1 fruit fly cellular context compared by ENCODE assay signal in the genomic region with DNA sequence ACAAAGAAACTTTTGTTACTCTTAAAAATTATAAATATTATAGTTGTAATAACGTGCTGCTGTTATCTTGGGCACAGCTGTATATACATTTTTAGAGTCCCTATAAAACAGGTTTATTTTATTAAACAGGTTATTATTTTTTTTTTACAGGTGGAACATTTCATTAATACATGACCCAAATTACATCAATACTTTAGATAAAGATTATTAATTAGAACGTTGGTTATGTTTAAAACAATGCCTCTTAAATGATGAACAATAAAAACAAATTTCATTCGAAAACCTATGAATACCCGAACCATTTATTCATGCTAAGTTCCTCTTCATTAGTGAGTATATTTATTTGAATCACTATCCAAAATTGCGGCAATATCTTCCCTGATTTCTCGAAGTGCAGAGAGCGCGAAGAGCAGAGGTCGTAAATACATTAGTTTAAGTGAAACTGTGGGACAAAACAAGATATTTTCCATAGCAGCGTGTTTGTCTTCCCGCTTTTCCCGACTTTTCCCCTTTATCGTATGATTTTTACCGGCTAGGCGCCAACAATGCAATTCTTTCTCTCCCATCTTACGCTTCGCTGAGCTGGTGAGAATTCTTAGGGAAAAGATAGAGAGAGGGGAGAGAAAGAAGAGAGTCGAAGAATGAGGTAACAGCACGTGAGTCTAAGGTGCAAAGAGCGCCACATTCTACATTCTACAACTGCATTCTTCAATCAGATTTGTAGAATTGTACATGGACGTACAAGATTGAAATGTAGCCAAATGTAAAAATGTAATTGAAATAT.
TF ChIP-seq lines count a peak whose summit lies in the region.

No protein-coding gene starts in this region.

TF ChIP-seq in whole organism, embryonic, 481 proteins besides CTCF, POLR2A, EP300 and RAD21 (continued from another document and continues in another):
- TF ChIP-seq CG9797 (GFP tag; optimal IDR thresholded peaks at IDR 0.05; lab: Kevin White, UChicago): no peak
- no peak for TF ChIP-seq CG8281 (tag; optimal IDR thresholded peaks at IDR 0.05; lab: Kevin White, UChicago)
- no peak for TF ChIP-seq sna (GFP tag; IDR thresholded peaks at IDR 0.05; lab: Robert Waterston, UW; ENCODE audit: partially characterized antibody)
- TF ChIP-seq sc (optimal IDR thresholded peaks at IDR 0.05; lab: Kevin White, UChicago): no peak
- TF ChIP-seq sc (GFP tag; optimal IDR thresholded peaks at IDR 0.05; lab: Kevin White, UChicago): no peak
- TF ChIP-seq zf30C (GFP tag; optimal IDR thresholded peaks at IDR 0.05; lab: Kevin White, UChicago): peak; percentile 56
- peak; percentile 65 for TF ChIP-seq CG9437 (GFP tag; optimal IDR thresholded peaks at IDR 0.05; lab: Kevin White, UChicago)
- no peak for TF ChIP-seq CG7745 (tag; optimal IDR thresholded peaks at IDR 0.05; lab: Kevin White, UChicago)
- TF ChIP-seq nerfin-1 (tag; optimal IDR thresholded peaks at IDR 0.05; lab: Kevin White, UChicago): peak; percentile 4
- TF ChIP-seq Ptx1 (GFP tag; IDR thresholded peaks at IDR 0.05; lab: Robert Waterston, UW): peak; percentile 54; the same call in 1 of the 2 replicates
- TF ChIP-seq CG14965 (GFP tag; optimal IDR thresholded peaks at IDR 0.05; lab: Kevin White, UChicago; ENCODE audit: borderline replicate concordance): no peak
- peak; percentile 60 for TF ChIP-seq CG4424 (GFP tag; optimal IDR thresholded peaks at IDR 0.05; lab: Kevin White, UChicago)
- TF ChIP-seq CG4820 (GFP tag; optimal IDR thresholded peaks at IDR 0.05; lab: Kevin White, UChicago): peak; percentile 11
- no peak for TF ChIP-seq gro (GFP tag; optimal IDR thresholded peaks at IDR 0.05; lab: Kevin White, UChicago)
- peak; percentile 30; the same call in 1 of the 2 replicates for TF ChIP-seq ssp (GFP tag; IDR thresholded peaks at IDR 0.05; lab: Robert Waterston, UW)
- TF ChIP-seq CG12769 (tag; optimal IDR thresholded peaks at IDR 0.05; lab: Kevin White, UChicago): peak; percentile 98
- peak; percentile 80 for TF ChIP-seq CG4707 (GFP tag; optimal IDR thresholded peaks at IDR 0.05; lab: Kevin White, UChicago)
- no peak for TF ChIP-seq Asciz (GFP tag; optimal IDR thresholded peaks at IDR 0.05; lab: Kevin White, UChicago)
- TF ChIP-seq phol (tag; optimal IDR thresholded peaks at IDR 0.05; lab: Kevin White, UChicago): peak; percentile 31
- TF ChIP-seq Six4 (GFP tag; optimal IDR thresholded peaks at IDR 0.05; lab: Kevin White, UChicago): peak; percentile 37
- TF ChIP-seq fd3F (GFP tag; optimal IDR thresholded peaks at IDR 0.05; lab: Kevin White, UChicago): peak; percentile 19
- no peak for TF ChIP-seq unc-4 (GFP tag; IDR thresholded peaks at IDR 0.05; lab: Robert Waterston, UW; ENCODE audit: partially characterized antibody)
- peak; percentile 48 for TF ChIP-seq Sox100B (GFP tag; optimal IDR thresholded peaks at IDR 0.05; lab: Kevin White, UChicago)
- peak; percentile 31 for TF ChIP-seq fd96Cb (tag; optimal IDR thresholded peaks at IDR 0.05; lab: Kevin White, UChicago)
- no peak for TF ChIP-seq dan (GFP tag; IDR thresholded peaks at IDR 0.05; lab: Robert Waterston, UW)
- TF ChIP-seq CG34422 (GFP tag; IDR thresholded peaks at IDR 0.05; lab: Robert Waterston, UW): peak; percentile 44; the same call in 2 of the 3 replicates
- TF ChIP-seq CG1647 (GFP tag; optimal IDR thresholded peaks at IDR 0.05; lab: Kevin White, UChicago): no peak
- peak; percentile 52 for TF ChIP-seq Xbp1 (GFP tag; optimal IDR thresholded peaks at IDR 0.05; lab: Kevin White, UChicago)
- peak; percentile 84 for TF ChIP-seq slbo (GFP tag; IDR thresholded peaks at IDR 0.05; lab: Robert Waterston, UW)
- TF ChIP-seq CG18262 (tag; optimal IDR thresholded peaks at IDR 0.05; lab: Kevin White, UChicago): peak; percentile 58
- TF ChIP-seq Rfx (GFP tag; IDR thresholded peaks at IDR 0.05; lab: Robert Waterston, UW): peak; percentile 60
- TF ChIP-seq Sox102F (GFP tag; optimal IDR thresholded peaks at IDR 0.05; lab: Kevin White, UChicago): peak; percentile 4
- TF ChIP-seq esg (GFP tag; conservative IDR thresholded peaks at IDR 0.05; lab: Robert Waterston, UW): peak; percentile 23; the same call in 1 of the 2 replicates
- peak; percentile 41; the same call in 1 of the 2 replicates for TF ChIP-seq CG11247 (GFP tag; IDR thresholded peaks at IDR 0.05; lab: Robert Waterston, UW)
- TF ChIP-seq CG2678 (tag; optimal IDR thresholded peaks at IDR 0.05; lab: Kevin White, UChicago): peak; percentile 58
- peak; percentile 38 for TF ChIP-seq CG3281 (GFP tag; optimal IDR thresholded peaks at IDR 0.05; lab: Kevin White, UChicago)
- TF ChIP-seq bigmax (GFP tag; optimal IDR thresholded peaks at IDR 0.05; lab: Kevin White, UChicago): no peak
- TF ChIP-seq CG17359 (tag; optimal IDR thresholded peaks at IDR 0.05; lab: Kevin White, UChicago): peak; percentile 6
- no peak for TF ChIP-seq CG3407 (GFP tag; optimal IDR thresholded peaks at IDR 0.05; lab: Kevin White, UChicago)
- no peak for TF ChIP-seq pzg (GFP tag; optimal IDR thresholded peaks at IDR 0.05; lab: Kevin White, UChicago)
- no peak for TF ChIP-seq corto (GFP tag; optimal IDR thresholded peaks at IDR 0.05; lab: Kevin White, UChicago)
- peak; percentile 76 for TF ChIP-seq row (GFP tag; IDR thresholded peaks at IDR 0.05; lab: Robert Waterston, UW)
- no peak for TF ChIP-seq Sry-δ (GFP tag; optimal IDR thresholded peaks at IDR 0.05; lab: Kevin White, UChicago)
- TF ChIP-seq CoRest (tag; optimal IDR thresholded peaks at IDR 0.05; lab: Kevin White, UChicago): peak; percentile 66
- peak; percentile 12 for TF ChIP-seq tin (GFP tag; optimal IDR thresholded peaks at IDR 0.05; lab: Kevin White, UChicago)
- peak; percentile 15 for TF ChIP-seq PHDP (tag; optimal IDR thresholded peaks at IDR 0.05; lab: Kevin White, UChicago)
- TF ChIP-seq CG16815 (GFP tag; optimal IDR thresholded peaks at IDR 0.05; lab: Kevin White, UChicago): peak; percentile 31
- no peak for TF ChIP-seq trh (GFP tag; optimal IDR thresholded peaks at IDR 0.05; lab: Kevin White, UChicago)
- peak; percentile 27 for TF ChIP-seq Oli (tag; optimal IDR thresholded peaks at IDR 0.05; lab: Kevin White, UChicago)
- peak; percentile 36 to 65 for TF ChIP-seq Pdp1 (GFP tag; optimal IDR thresholded peaks at IDR 0.05; lab: Kevin White, UChicago)
- TF ChIP-seq ac (GFP tag; optimal IDR thresholded peaks at IDR 0.05; lab: Kevin White, UChicago): no peak
- peak; percentile 53 for TF ChIP-seq CG9727 (GFP tag; optimal IDR thresholded peaks at IDR 0.05; lab: Kevin White, UChicago)
- 0 out of 2 replicates have a peak, but pooled peaks have one; percentile 6 for TF ChIP-seq stc (GFP tag; IDR thresholded peaks at IDR 0.05; lab: Robert Waterston, UW)
- peak in 1 of 2 experiments; percentile 35 for TF ChIP-seq bsh (GFP tag; optimal IDR thresholded peaks at IDR 0.05; lab: Kevin White, UChicago)
- TF ChIP-seq CG1602 (GFP tag; optimal IDR thresholded peaks at IDR 0.05; lab: Kevin White, UChicago): peak; percentile 58
- TF ChIP-seq sob (GFP tag; IDR thresholded peaks at IDR 0.05; lab: Robert Waterston, UW): peak; percentile 18; the same call in 1 of the 2 replicates
- peak; percentile 31; the same call in 1 of the 2 replicates for TF ChIP-seq CG31441 (GFP tag; IDR thresholded peaks at IDR 0.05; lab: Robert Waterston, UW)
- TF ChIP-seq CG9876 (GFP tag; optimal IDR thresholded peaks at IDR 0.05; lab: Kevin White, UChicago): peak; percentile 45
- no peak for TF ChIP-seq gsb-n (tag; optimal IDR thresholded peaks at IDR 0.05; lab: Kevin White, UChicago)
- TF ChIP-seq CG14050 (GFP tag; IDR thresholded peaks at IDR 0.05; lab: Robert Waterston, UW): peak; percentile 24; the same call in 1 of the 3 replicates
- peak; percentile 49 for TF ChIP-seq sd (tag; optimal IDR thresholded peaks at IDR 0.05; lab: Kevin White, UChicago)
- TF ChIP-seq Hr3 (GFP tag; optimal IDR thresholded peaks at IDR 0.05; lab: Kevin White, UChicago): peak; percentile 33
- TF ChIP-seq ATbp (GFP tag; optimal IDR thresholded peaks at IDR 0.05; lab: Kevin White, UChicago): peak; percentile 15
- TF ChIP-seq CG2712 (tag; optimal IDR thresholded peaks at IDR 0.05; lab: Kevin White, UChicago): peak; percentile 17
- TF ChIP-seq gcm2 (GFP tag; optimal IDR thresholded peaks at IDR 0.05; lab: Kevin White, UChicago): no peak
- TF ChIP-seq jing (GFP tag; optimal IDR thresholded peaks at IDR 0.05; lab: Kevin White, UChicago): peak; percentile 31
- TF ChIP-seq GATAe (GFP tag; conservative IDR thresholded peaks at IDR 0.05; lab: Robert Waterston, UW): no peak
- TF ChIP-seq CG4730 (GFP tag; IDR thresholded peaks at IDR 0.05; lab: Robert Waterston, UW): peak; percentile 48
- TF ChIP-seq Mrtf (GFP tag; IDR thresholded peaks at IDR 0.05; lab: Robert Waterston, UW): peak; percentile 38; the same call in 1 of the 3 replicates
- TF ChIP-seq bcd (GFP tag; optimal IDR thresholded peaks at IDR 0.05; lab: Kevin White, UChicago): peak; percentile 44
- TF ChIP-seq crc (GFP tag; optimal IDR thresholded peaks at IDR 0.05; lab: Kevin White, UChicago): no peak
- TF ChIP-seq Antp (GFP tag; optimal IDR thresholded peaks at IDR 0.05; lab: Kevin White, UChicago): peak; percentile 33
- peak; percentile 14 for TF ChIP-seq az2 (GFP tag; optimal IDR thresholded peaks at IDR 0.05; lab: Kevin White, UChicago)
- TF ChIP-seq CG14441 (GFP tag; IDR thresholded peaks at IDR 0.05; lab: Robert Waterston, UW): peak; percentile 58
- TF ChIP-seq Meics (GFP tag; optimal IDR thresholded peaks at IDR 0.05; lab: Kevin White, UChicago): peak; percentile 51
- peak; percentile 35; the same call in 1 of the 2 replicates for TF ChIP-seq CG6272 (GFP tag; IDR thresholded peaks at IDR 0.05; lab: Robert Waterston, UW)
- peak; percentile 69 for TF ChIP-seq CG7556 (GFP tag; optimal IDR thresholded peaks at IDR 0.05; lab: Kevin White, UChicago)
- TF ChIP-seq NFAT (GFP tag; IDR thresholded peaks at IDR 0.05; lab: Robert Waterston, UW): peak; percentile 64
- peak; percentile 46; the same call in 1 of the 2 replicates for TF ChIP-seq CG6689 (GFP tag; IDR thresholded peaks at IDR 0.05; lab: Robert Waterston, UW)
- TF ChIP-seq CG8924 (tag; optimal IDR thresholded peaks at IDR 0.05; lab: Kevin White, UChicago): peak; percentile 24
- peak; percentile 6 for TF ChIP-seq Side (GFP tag; optimal IDR thresholded peaks at IDR 0.05; lab: Kevin White, UChicago)
- peak; percentile 58 for TF ChIP-seq CG7786 (GFP tag; optimal IDR thresholded peaks at IDR 0.05; lab: Kevin White, UChicago)
- TF ChIP-seq lov (optimal IDR thresholded peaks at IDR 0.05; lab: Kevin White, UChicago): no peak
- TF ChIP-seq lov (GFP tag; IDR thresholded peaks at IDR 0.05; lab: Robert Waterston, UW): 0 out of 3 replicates have a peak, but pooled peaks have one; percentile 32
- no peak for TF ChIP-seq Sin3A (optimal IDR thresholded peaks at IDR 0.05; lab: Kevin White, UChicago)
- peak; percentile 3 for TF ChIP-seq CG10209 (GFP tag; optimal IDR thresholded peaks at IDR 0.05; lab: Kevin White, UChicago)
- TF ChIP-seq gce (GFP tag; IDR thresholded peaks at IDR 0.05; lab: Robert Waterston, UW): no peak
- TF ChIP-seq Lpt (GFP tag; optimal IDR thresholded peaks at IDR 0.05; lab: Kevin White, UChicago): no peak
- TF ChIP-seq Dip3 (GFP tag; optimal IDR thresholded peaks at IDR 0.05; lab: Kevin White, UChicago): peak; percentile 20
- peak; percentile 23 for TF ChIP-seq Myb (GFP tag; optimal IDR thresholded peaks at IDR 0.05; lab: Kevin White, UChicago)
- 0 out of 2 replicates have a peak, but pooled peaks have one; percentile 34 for TF ChIP-seq Xrp1 (GFP tag; IDR thresholded peaks at IDR 0.05; lab: Robert Waterston, UW)
- no peak for TF ChIP-seq scrt (GFP tag; optimal IDR thresholded peaks at IDR 0.05; lab: Kevin White, UChicago)
- TF ChIP-seq D19B (GFP tag; optimal IDR thresholded peaks at IDR 0.05; lab: Kevin White, UChicago): no peak
- TF ChIP-seq dpn (GFP tag; optimal IDR thresholded peaks at IDR 0.05; lab: Kevin White, UChicago): peak in 1 of 2 experiments; percentile 11
- peak; percentile 72 for TF ChIP-seq vvl (GFP tag; IDR thresholded peaks at IDR 0.05; lab: Robert Waterston, UW)
- peak; percentile 56 for TF ChIP-seq mam (GFP tag; optimal IDR thresholded peaks at IDR 0.05; lab: Kevin White, UChicago)
- TF ChIP-seq tio (GFP tag; optimal IDR thresholded peaks at IDR 0.05; lab: Kevin White, UChicago): peak; percentile 40
- no peak for TF ChIP-seq CG10959 (GFP tag; IDR thresholded peaks at IDR 0.05; lab: Robert Waterston, UW)
- peak; percentile 28; the same call in 1 of the 2 replicates for TF ChIP-seq sens-2 (GFP tag; IDR thresholded peaks at IDR 0.05; lab: Robert Waterston, UW)
- no peak for TF ChIP-seq ems (GFP tag; optimal IDR thresholded peaks at IDR 0.05; lab: Kevin White, UChicago)
- 0 out of 2 replicates have a peak, but pooled peaks have one; percentile 37 for TF ChIP-seq gsb (GFP tag; IDR thresholded peaks at IDR 0.05; lab: Robert Waterston, UW)
- TF ChIP-seq cwo (GFP tag; optimal IDR thresholded peaks at IDR 0.05; lab: Kevin White, UChicago): peak; percentile 81
- no peak for TF ChIP-seq B-H2 (GFP tag; optimal IDR thresholded peaks at IDR 0.05; lab: Kevin White, UChicago)
- peak; percentile 82 for TF ChIP-seq CG17361 (GFP tag; IDR thresholded peaks at IDR 0.05; lab: Robert Waterston, UW)
- peak; percentile 82 for TF ChIP-seq Ets65A (GFP tag; lab: Kevin White, UChicago)
- TF ChIP-seq hbn (GFP tag; IDR thresholded peaks at IDR 0.05; lab: Robert Waterston, UW; ENCODE audit: partially characterized antibody): no peak
- TF ChIP-seq chinmo (GFP tag; IDR thresholded peaks at IDR 0.05; lab: Robert Waterston, UW; ENCODE audit: partially characterized antibody): 0 out of 4 replicates have a peak, but pooled peaks have one; percentile 72
- TF ChIP-seq grau (tag; optimal IDR thresholded peaks at IDR 0.05; lab: Kevin White, UChicago): peak; percentile 41
- TF ChIP-seq CG33213 (GFP tag; optimal IDR thresholded peaks at IDR 0.05; lab: Kevin White, UChicago): no peak
- no peak for TF ChIP-seq Adf1 (GFP tag; IDR thresholded peaks at IDR 0.05; lab: Robert Waterston, UW)
- peak; percentile 56 for TF ChIP-seq dysf (GFP tag; IDR thresholded peaks at IDR 0.05; lab: Robert Waterston, UW)
- TF ChIP-seq CG2120 (GFP tag; optimal IDR thresholded peaks at IDR 0.05; lab: Kevin White, UChicago): peak; percentile 46
- no peak for TF ChIP-seq CG16779 (GFP tag; IDR thresholded peaks at IDR 0.05; lab: Robert Waterston, UW)
- peak; percentile 11 for TF ChIP-seq kni (GFP tag; optimal IDR thresholded peaks at IDR 0.05; lab: Kevin White, UChicago)
- TF ChIP-seq ci (GFP tag; IDR thresholded peaks at IDR 0.05; lab: Robert Waterston, UW): peak; percentile 67; the same call in 2 of the 3 replicates
- TF ChIP-seq CG11456 (GFP tag; IDR thresholded peaks at IDR 0.05; lab: Robert Waterston, UW): 0 out of 3 replicates have a peak, but pooled peaks have one; percentile 62
- TF ChIP-seq CG7357 (GFP tag; IDR thresholded peaks at IDR 0.05; lab: Robert Waterston, UW): peak; percentile 44; the same call in 1 of the 3 replicates
- TF ChIP-seq Atf6 (GFP tag; IDR thresholded peaks at IDR 0.05; lab: Robert Waterston, UW): 0 out of 2 replicates have a peak, but pooled peaks have one; percentile 12
